Fruit fly (Drosophila melanogaster): ENCODE measurements around the gene CG44198.
A peak's percentile ranks its signal among the peaks of the same experiment; 100 is the strongest.

Gene CG44198

dm6 chr2L:13097200-13097599, 21.7 kb downstream of the CG44198 start (continued):
- TF ChIP-seq CG8290 (GFP tag; optimal IDR thresholded peaks at IDR 0.05): no peak
- peak in 1 of 2 experiments; percentile 31 for TF ChIP-seq CG8290 (tag; optimal IDR thresholded peaks at IDR 0.05)
- TF ChIP-seq so (GFP tag; IDR thresholded peaks at IDR 0.05): 0 out of 3 replicates have a peak, but pooled peaks have one; percentile 20
- no peak for TF ChIP-seq HmgD (GFP tag; optimal IDR thresholded peaks at IDR 0.05)

- no peak for TF ChIP-seq mirr (GFP tag; optimal IDR thresholded peaks at IDR 0.05)
- peak; percentile 97 for TF ChIP-seq CG8281 (tag; optimal IDR thresholded peaks at IDR 0.05)
- no peak for TF ChIP-seq CG8290 (GFP tag; optimal IDR thresholded peaks at IDR 0.05)
- TF ChIP-seq CG8290 (tag; optimal IDR thresholded peaks at IDR 0.05): peak in 1 of 2 experiments; percentile 17
- 0 out of 3 replicates have a peak, but pooled peaks have one; percentile 24 for TF ChIP-seq H15 (GFP tag; IDR thresholded peaks at IDR 0.05)
- TF ChIP-seq chinmo (GFP tag; IDR thresholded peaks at IDR 0.05; ENCODE audit: partially characterized antibody): 0 out of 4 replicates have a peak, but pooled peaks have one; percentile 49
- TF ChIP-seq H2.0 (GFP tag; IDR thresholded peaks at IDR 0.05): 0 out of 2 replicates have a peak, but pooled peaks have one; percentile 9
- TF ChIP-seq ci (GFP tag; IDR thresholded peaks at IDR 0.05): 0 out of 3 replicates have a peak, but pooled peaks have one; percentile 44
- TF ChIP-seq klu (GFP tag; IDR thresholded peaks at IDR 0.05): no peak
Measured at dm6 chr2L:13095805-13096204, 23.1 kb downstream of the CG44198 start.

- no peak for TF ChIP-seq CG4424 (GFP tag; optimal IDR thresholded peaks at IDR 0.05)
- peak; percentile 82 for TF ChIP-seq Ets65A (GFP tag)
- no peak for TF ChIP-seq CG6254 (GFP tag; optimal IDR thresholded peaks at IDR 0.05)
Measured at dm6 chr2L:13088550-13088949, 30.4 kb downstream of the CG44198 start.

dm6 chr2L:13086712-13087111, 32.2 kb downstream of the CG44198 start:
- no peak for TF ChIP-seq dmrt99B (tag; optimal IDR thresholded peaks at IDR 0.05)
- TF ChIP-seq Dfd (GFP tag; optimal IDR thresholded peaks at IDR 0.05): no peak
- TF ChIP-seq CG3838 (GFP tag; optimal IDR thresholded peaks at IDR 0.05): no peak
- TF ChIP-seq Spps (tag; optimal IDR thresholded peaks at IDR 0.05): no peak
- no peak for TF ChIP-seq NC2β (GFP tag; optimal IDR thresholded peaks at IDR 0.05)
- no peak for TF ChIP-seq nau (GFP tag; optimal IDR thresholded peaks at IDR 0.05)
- TF ChIP-seq CG4617 (GFP tag; optimal IDR thresholded peaks at IDR 0.05; ENCODE audit: borderline replicate concordance): no peak
- TF ChIP-seq CrebB (tag; optimal IDR thresholded peaks at IDR 0.05): no peak
- TF ChIP-seq CG11085 (GFP tag; IDR thresholded peaks at IDR 0.05): no peak
- TF ChIP-seq da (GFP tag; optimal IDR thresholded peaks at IDR 0.05): no peak
- TF ChIP-seq CG15269 (tag; optimal IDR thresholded peaks at IDR 0.05): no peak
- no peak for TF ChIP-seq TFAM (GFP tag; optimal IDR thresholded peaks at IDR 0.05)
- TF ChIP-seq CG4707 (GFP tag; optimal IDR thresholded peaks at IDR 0.05): no peak
- no peak for TF ChIP-seq gsb-n (tag; optimal IDR thresholded peaks at IDR 0.05)
- TF ChIP-seq C15 (GFP tag; IDR thresholded peaks at IDR 0.05): no peak
- no peak for TF ChIP-seq CHES-1-like (GFP tag; optimal IDR thresholded peaks at IDR 0.05)
- TF ChIP-seq CG12236 (GFP tag; optimal IDR thresholded peaks at IDR 0.05): no peak

- peak; percentile 89 for TF ChIP-seq Bteb2 (GFP tag; optimal IDR thresholded peaks at IDR 0.05)
- TF ChIP-seq CG3838 (GFP tag; optimal IDR thresholded peaks at IDR 0.05): peak; percentile 69
- TF ChIP-seq CG6854 (GFP tag; optimal IDR thresholded peaks at IDR 0.05): peak; percentile 71
- peak; percentile 91 for TF ChIP-seq Ada2b (GFP tag; IDR thresholded peaks at IDR 0.05)
- peak; percentile 33 for TF ChIP-seq Sox100B (GFP tag; optimal IDR thresholded peaks at IDR 0.05)
- TF ChIP-seq CrebB (tag; optimal IDR thresholded peaks at IDR 0.05): peak; percentile 82
- TF ChIP-seq CG6813 (GFP tag; optimal IDR thresholded peaks at IDR 0.05): peak; percentile 80
- no peak for TF ChIP-seq gce (GFP tag; IDR thresholded peaks at IDR 0.05)
- peak; percentile 10 for TF ChIP-seq wek (GFP tag; optimal IDR thresholded peaks at IDR 0.05)
- peak; percentile 93 for TF ChIP-seq CG14014 (GFP tag; IDR thresholded peaks at IDR 0.05)
- peak; percentile 54 for TF ChIP-seq Hmx (GFP tag; optimal IDR thresholded peaks at IDR 0.05)
- TF ChIP-seq CG11247 (GFP tag; IDR thresholded peaks at IDR 0.05): peak; percentile 88
- no peak for TF ChIP-seq CG1832 (GFP tag; optimal IDR thresholded peaks at IDR 0.05)
- TF ChIP-seq mam (GFP tag; optimal IDR thresholded peaks at IDR 0.05): peak; percentile 93
- no peak for TF ChIP-seq Trl (optimal IDR thresholded peaks at IDR 0.05)
- peak; percentile 90 for TF ChIP-seq Trl (GFP tag; optimal IDR thresholded peaks at IDR 0.05)
- peak; percentile 80 for TF ChIP-seq CG6765 (GFP tag; optimal IDR thresholded peaks at IDR 0.05)
Measured at dm6 chr2L:13083423-13084079, 35.4 kb downstream of the CG44198 start.
